Worm (Caenorhabditis elegans) whole organism, mixed stage, embryonic: ENCODE results near the gene nlp-31.

Experiments
- blmp-1 ChIP-seq: fragments of 150-350 bp; optimal IDR thresholded peaks from 2 replicates; lab custom pipeline; 2014; ENCODE audit warnings: missing biosample characterization, missing genetic modification characterization
- elt-1 ChIP-seq: sonication (generic microtip); optimal IDR thresholded peaks from 2 replicates; lab custom pipeline; 2017; ENCODE audit warnings: missing genetic modification characterization, mild to moderate bottlenecking, missing compliant biosample characterization, antibody characterized with exemption, moderate library complexity, borderline replicate concordance; ENCODE audit not compliant: insufficient read depth
- ham-2 ChIP-seq: fragments of 200-800 bp; sonication (Bioruptor generic); optimal IDR thresholded peaks from 2 replicates; lab custom pipeline; 2018; ENCODE audit warnings: mild to moderate bottlenecking, missing genetic modification characterization, missing compliant biosample characterization
- hlh-1 ChIP-seq: fragments of 150-350 bp; optimal IDR thresholded peaks from 2 replicates; lab custom pipeline; 2014; ENCODE audit warnings: missing biosample characterization, missing genetic modification reagents, missing genetic modification characterization
- lsy-2 ChIP-seq: fragments of 150-350 bp; optimal IDR thresholded peaks from 2 replicates; lab custom pipeline; 2014; ENCODE audit warnings: missing biosample characterization, missing genetic modification characterization
- mls-2 ChIP-seq: sonication (generic microtip); optimal IDR thresholded peaks from 2 replicates; lab custom pipeline; 2016; ENCODE audit warnings: mild to moderate bottlenecking, missing genetic modification characterization, moderate library complexity, missing compliant biosample characterization
- nhr-237 ChIP-seq: fragments of 150-350 bp; optimal IDR thresholded peaks from 2 replicates; lab custom pipeline; 2014; ENCODE audit warnings: missing biosample characterization, missing genetic modification characterization
- pha-4 ChIP-seq: fragments of 150-350 bp; optimal IDR thresholded peaks from 2 replicates; lab custom pipeline; 2018; ENCODE audit warnings: missing biosample characterization, missing genetic modification reagents, missing genetic modification characterization
- sptf-1 ChIP-seq: sonication (generic microtip); optimal IDR thresholded peaks from 2 replicates; lab custom pipeline; 2017; ENCODE audit warnings: mild to moderate bottlenecking, missing genetic modification characterization, moderate library complexity, missing compliant biosample characterization
- unc-39 ChIP-seq: fragments of 150-350 bp; optimal IDR thresholded peaks from 2 replicates; lab custom pipeline; 2014; ENCODE audit warnings: missing biosample characterization, missing genetic modification characterization
- ztf-11 ChIP-seq: fragments of 150-350 bp; optimal IDR thresholded peaks from 2 replicates; lab custom pipeline; 2014; ENCODE audit warnings: missing biosample characterization, missing genetic modification characterization

- TF ChIP-seq nhr-237 (tag; lab: Kevin White, UChicago), result no peak
- TF ChIP-seq pha-4 (tag; lab: Kevin White, UChicago), result no peak
- no peak for TF ChIP-seq blmp-1 (tag; lab: Kevin White, UChicago)
- no peak for TF ChIP-seq ztf-11 (tag; lab: Kevin White, UChicago)
- TF ChIP-seq mls-2 (tag; lab: Kevin White, UChicago), result no peak
- no peak for TF ChIP-seq lsy-2 (tag; lab: Kevin White, UChicago)
- TF ChIP-seq ham-2 (GFP tag; lab: Kevin White, UChicago), result no peak
- no peak for TF ChIP-seq sptf-1 (tag; lab: Kevin White, UChicago)
- TF ChIP-seq elt-1 (tag; lab: Kevin White, UChicago), result no peak
- TF ChIP-seq hlh-1, result no peak
- TF ChIP-seq unc-39, result no peak
Measured at ce11 chrV:3931326-3931725, 48.5 kb upstream of the nlp-31 start, which contains the start of gene srx-63.
